Fruit fly (Drosophila melanogaster) whole organism, embryonic: ENCODE measurements around the gene CG5921.

Experiments
- Awh ChIP-seq: fragments of 200-800 bp; sonication (Bioruptor generic); IDR thresholded peaks from 2 replicates; pipeline ENCODE4, ENCODE4 v1.3.6; 2022; ENCODE audit warnings: missing biosample characterization, missing genetic modification characterization
- CG10979 ChIP-seq: fragments of 200-800 bp; sonication (Bioruptor generic); optimal IDR thresholded peaks from 2 replicates; lab custom pipeline; 2018; ENCODE audit warnings: missing biosample characterization, mild to moderate bottlenecking, missing genetic modification characterization, moderate library complexity
- CG11085 ChIP-seq: fragments of 200-800 bp; sonication (Bioruptor generic); IDR thresholded peaks from 2 replicates; pipeline ENCODE4 v1.3.6; 2022; ENCODE audit warnings: missing biosample characterization, missing genetic modification characterization
- CG12155 ChIP-seq: fragments of 200-800 bp; sonication (Bioruptor generic); optimal IDR thresholded peaks from 3 replicates; lab custom pipeline; 2016; ENCODE audit warnings: missing biosample characterization, missing genetic modification characterization
- CG14710 ChIP-seq: fragments of 200-800 bp; sonication (Bioruptor generic); optimal IDR thresholded peaks from 3 replicates; lab custom pipeline; 2019; ENCODE audit warnings: missing biosample characterization, mild to moderate bottlenecking, missing genetic modification characterization, moderate library complexity
- CG15696 ChIP-seq: fragments of 200-800 bp; sonication (Bioruptor generic); optimal IDR thresholded peaks from 2 replicates; lab custom pipeline; 2019; ENCODE audit warnings: missing biosample characterization, mild to moderate bottlenecking, missing genetic modification characterization, moderate library complexity
- CG16863 ChIP-seq: fragments of 200-800 bp; sonication (Bioruptor generic); optimal IDR thresholded peaks from 3 replicates; lab custom pipeline; 2016; ENCODE audit warnings: missing biosample characterization, missing genetic modification characterization
- CG17186 ChIP-seq: fragments of 200-800 bp; sonication (Bioruptor generic); optimal IDR thresholded peaks from 3 replicates; lab custom pipeline; 2017; ENCODE audit warnings: missing biosample characterization, missing genetic modification reagents, missing genetic modification characterization
- CG33213 ChIP-seq: fragments of 200-800 bp; sonication (Bioruptor generic); optimal IDR thresholded peaks from 3 replicates; lab custom pipeline; 2016; ENCODE audit warnings: missing biosample characterization, missing genetic modification characterization
- CG3847 ChIP-seq: fragments of 200-800 bp; sonication (Bioruptor generic); IDR thresholded peaks from 2 replicates; pipeline ENCODE4 v1.3.6; 2022; ENCODE audit warnings: missing biosample characterization, missing genetic modification characterization
- CG4404 ChIP-seq: fragments of 200-800 bp; sonication (Bioruptor generic); IDR thresholded peaks from 2 replicates; pipeline ENCODE4 v1.3.6; 2022; ENCODE audit warnings: missing biosample characterization, missing genetic modification characterization
- CG5953 ChIP-seq: fragments of 200-800 bp; sonication (Bioruptor generic); IDR thresholded peaks from 2 replicates; pipeline ENCODE4 v1.3.6; 2022; ENCODE audit warnings: missing biosample characterization, missing genetic modification characterization
- CG8765 ChIP-seq: fragments of 200-800 bp; sonication (Bioruptor generic); IDR thresholded peaks from 2 replicates; pipeline ENCODE4 v1.3.6; 2022; ENCODE audit warnings: missing biosample characterization, missing genetic modification characterization
- CkIIα-i1 ChIP-seq: fragments of 200-800 bp; sonication (Bioruptor generic); IDR thresholded peaks from 2 replicates; pipeline ENCODE4 v1.3.6; 2022; ENCODE audit warnings: missing biosample characterization, missing genetic modification characterization
- Deaf1 ChIP-seq: fragments of 200-800 bp; optimal IDR thresholded peaks from 3 replicates; lab custom pipeline; 2019; ENCODE audit warnings: missing biosample characterization, mild to moderate bottlenecking, missing genetic modification characterization, moderate library complexity
- HmgD ChIP-seq: fragments of 200-800 bp; sonication (Bioruptor generic); optimal IDR thresholded peaks from 3 replicates; lab custom pipeline; 2016; ENCODE audit warnings: missing biosample characterization, missing genetic modification characterization
- az2 ChIP-seq: fragments of 200-800 bp; sonication (Bioruptor generic); optimal IDR thresholded peaks from 3 replicates; lab custom pipeline; 2016; ENCODE audit warnings: missing biosample characterization, missing genetic modification characterization
- chm ChIP-seq: fragments of 200-800 bp; sonication (Bioruptor generic); IDR thresholded peaks from 2 replicates; pipeline ENCODE4 v1.3.6; 2022; ENCODE audit warnings: missing biosample characterization, missing genetic modification characterization
- ci ChIP-seq: fragments of 200-800 bp; sonication (Bioruptor generic); IDR thresholded peaks from 3 replicates; pipeline ENCODE4 v1.3.6; 2022; ENCODE audit warnings: missing biosample characterization, missing genetic modification characterization
- crol ChIP-seq: fragments of 200-800 bp; sonication (Bioruptor generic); IDR thresholded peaks from 2 replicates; pipeline ENCODE4 v1.3.6; 2022; ENCODE audit warnings: missing biosample characterization, missing genetic modification characterization
- ind ChIP-seq: fragments of 200-800 bp; sonication (Bioruptor generic); optimal IDR thresholded peaks from 3 replicates; lab custom pipeline; 2016; ENCODE audit warnings: missing biosample characterization, missing genetic modification characterization
- jumu ChIP-seq: fragments of 200-800 bp; sonication (Bioruptor generic); optimal IDR thresholded peaks from 3 replicates; lab custom pipeline; 2016; ENCODE audit warnings: missing biosample characterization, missing genetic modification characterization
- ken ChIP-seq: fragments of 200-800 bp; sonication (Bioruptor generic); IDR thresholded peaks from 3 replicates; pipeline ENCODE4 v1.3.6; 2022; ENCODE audit warnings: missing biosample characterization, missing genetic modification characterization
- lmd ChIP-seq: fragments of 200-800 bp; sonication (Bioruptor generic); IDR thresholded peaks from 2 replicates; pipeline ENCODE4 v1.3.6; 2022; ENCODE audit warnings: missing biosample characterization, missing genetic modification characterization
- odd ChIP-seq: fragments of 200-800 bp; sonication (Bioruptor generic); optimal IDR thresholded peaks from 2 replicates; lab custom pipeline; 2017; ENCODE audit warnings: missing biosample characterization, mild to moderate bottlenecking, missing genetic modification characterization
- phol ChIP-seq: fragments of 200-800 bp; sonication (Bioruptor generic); optimal IDR thresholded peaks from 3 replicates; lab custom pipeline; 2018; ENCODE audit warnings: missing biosample characterization, mild to moderate bottlenecking, missing genetic modification characterization, moderate library complexity
- pnt ChIP-seq: fragments of 200-800 bp; sonication (Bioruptor generic); optimal IDR thresholded peaks from 3 replicates; lab custom pipeline; 2016; ENCODE audit warnings: missing biosample characterization, missing genetic modification characterization
- ranshi ChIP-seq: fragments of 200-800 bp; sonication (Bioruptor generic); IDR thresholded peaks from 2 replicates; pipeline ENCODE4 v1.3.6; 2022; ENCODE audit warnings: missing biosample characterization, missing genetic modification characterization
- sr ChIP-seq: fragments of 200-800 bp; sonication (Bioruptor generic); IDR thresholded peaks from 3 replicates; pipeline ENCODE4 v1.3.6; 2022; ENCODE audit warnings: missing biosample characterization, missing genetic modification characterization
- ssp ChIP-seq: fragments of 200-800 bp; sonication (Bioruptor generic); IDR thresholded peaks from 2 replicates; pipeline ENCODE4 v1.3.6; 2022; ENCODE audit warnings: missing biosample characterization, missing genetic modification characterization
- tgo ChIP-seq: fragments of 200-800 bp; sonication (Bioruptor generic); IDR thresholded peaks from 3 replicates; pipeline ENCODE4 v1.3.6; 2022; ENCODE audit warnings: missing biosample characterization, missing genetic modification characterization
- tin ChIP-seq: fragments of 200-800 bp; sonication (Bioruptor generic); optimal IDR thresholded peaks from 3 replicates; lab custom pipeline; 2016; ENCODE audit warnings: missing biosample characterization, missing genetic modification characterization

CG5921 gene

DNA sequence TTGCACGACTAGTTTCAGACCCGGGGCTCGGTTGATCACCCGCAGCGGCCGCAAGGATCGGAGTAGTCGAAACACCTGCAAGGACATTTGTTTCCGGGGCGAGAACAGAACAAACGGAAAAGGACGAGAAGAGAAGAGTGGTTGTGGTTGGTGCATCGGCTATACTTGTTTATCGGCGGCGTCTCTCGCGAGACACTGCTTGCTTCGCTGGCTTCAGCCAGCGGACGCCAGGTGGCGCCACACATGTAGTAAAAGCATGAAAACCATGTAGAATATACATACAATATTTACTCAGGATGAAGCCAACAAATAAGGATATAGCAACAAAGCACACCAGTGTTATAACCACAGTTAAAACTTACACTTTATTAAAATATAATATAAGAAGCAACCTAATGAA lies 59.2 kb downstream of the CG5921 start (continued):
- TF ChIP-seq tgo (GFP tag; lab: Robert Waterston, UW): peak; percentile 27; the same call in 1 of the 3 replicates
- TF ChIP-seq ssp (GFP tag; lab: Robert Waterston, UW): peak; percentile 43; the same call in 1 of the 2 replicates
- peak; percentile 55 for TF ChIP-seq CG15696
- TF ChIP-seq az2 (GFP tag; lab: Kevin White, UChicago): peak; percentile 28
- peak; percentile 16; the same call in 1 of the 2 replicates for TF ChIP-seq CG4404
- 0 out of 2 replicates have a peak, but pooled peaks have one; percentile 31 for TF ChIP-seq CG8765
- peak; percentile 24 for TF ChIP-seq CG12155
- TF ChIP-seq ci (GFP tag; lab: Robert Waterston, UW): peak; percentile 80
- peak; percentile 38 for TF ChIP-seq CG10979 (tag; lab: Kevin White, UChicago)
- TF ChIP-seq tin: peak; percentile 16
- TF ChIP-seq Awh (GFP tag; lab: Robert Waterston, UW): peak; percentile 47; the same call in 1 of the 2 replicates
- TF ChIP-seq HmgD: peak; percentile 57
- no peak for TF ChIP-seq CG5953
- peak; percentile 2 for TF ChIP-seq CG33213
- peak; percentile 41 for TF ChIP-seq ind (GFP tag; lab: Kevin White, UChicago)
- no peak for TF ChIP-seq CkIIα-i1
- TF ChIP-seq ranshi: peak; percentile 59
- peak; percentile 61; the same call in 2 of the 3 replicates for TF ChIP-seq ken (GFP tag; lab: Robert Waterston, UW)
- TF ChIP-seq crol: 0 out of 2 replicates have a peak, but pooled peaks have one; percentile 7
- peak; percentile 67 for TF ChIP-seq CG11085
- TF ChIP-seq CG3847 (GFP tag; lab: Robert Waterston, UW): peak; percentile 57
- TF ChIP-seq jumu (GFP tag; lab: Kevin White, UChicago): peak; percentile 6
- TF ChIP-seq CG14710: peak; percentile 20
- TF ChIP-seq phol (tag; lab: Kevin White, UChicago): peak; percentile 46
- peak; percentile 67; the same call in 1 of the 2 replicates for TF ChIP-seq chm
- no peak for TF ChIP-seq CG16863 (GFP tag; lab: Kevin White, UChicago)
- no peak for TF ChIP-seq odd (GFP tag; lab: Kevin White, UChicago)
- peak; percentile 63 for TF ChIP-seq lmd (GFP tag; lab: Robert Waterston, UW)
- TF ChIP-seq CG17186 (GFP tag; lab: Kevin White, UChicago): peak; percentile 22
- TF ChIP-seq Deaf1 (tag; lab: Kevin White, UChicago): no peak
- TF ChIP-seq sr (GFP tag; lab: Robert Waterston, UW): peak; percentile 56; the same call in 1 of the 3 replicates
- peak; percentile 4 for TF ChIP-seq pnt (GFP tag; lab: Kevin White, UChicago)
